Worm (Caenorhabditis elegans) whole organism, young adult: ENCODE results near the gene F41H10.1.

Experiments used
- B0035.1 ChIP-seq: sonication (generic microtip); optimal IDR thresholded peaks from 2 replicates; lab custom pipeline; 2016; ENCODE audit warnings: missing genetic modification characterization, mild to moderate bottlenecking, missing compliant biosample characterization, missing genotype, missing genetic modification reagents
- B0336.3 ChIP-seq: fragments of 200-800 bp; sonication (Bioruptor generic); IDR thresholded peaks from 2 replicates; pipeline ENCODE4 v1.3.6; 2022; ENCODE audit warnings: missing genetic modification characterization, missing compliant biosample characterization
- C06A6.2 ChIP-seq: fragments of 200-800 bp; sonication (Bioruptor generic); conservative IDR thresholded peaks from 2 replicates; pipeline ENCODE4 v1.3.6; 2022; ENCODE audit warnings: missing genetic modification characterization, missing compliant biosample characterization
- F10E7.11 ChIP-seq: sonication (generic microtip); optimal IDR thresholded peaks from 2 replicates; lab custom pipeline; 2017; ENCODE audit warnings: mild to moderate bottlenecking, missing genetic modification characterization, moderate library complexity, missing compliant biosample characterization
- F23B12.7 ChIP-seq: sonication (generic microtip); optimal IDR thresholded peaks from 2 replicates; lab custom pipeline; 2017; ENCODE audit warnings: missing genetic modification characterization, mild to moderate bottlenecking, missing compliant biosample characterization, antibody characterized with exemption, moderate library complexity; ENCODE audit not compliant: insufficient read depth
- F52B5.7 ChIP-seq: sonication (generic microtip); optimal IDR thresholded peaks from 2 replicates; lab custom pipeline; 2016; ENCODE audit warnings: mild to moderate bottlenecking, missing genetic modification characterization, missing compliant biosample characterization
- F55B11.4 ChIP-seq: sonication (generic microtip); optimal IDR thresholded peaks from 2 replicates; lab custom pipeline; 2016; ENCODE audit warnings: missing compliant biosample characterization, missing genetic modification characterization, borderline replicate concordance; ENCODE audit not compliant: insufficient read depth
- Y53G8AR.9 ChIP-seq: fragments of 200-800 bp; sonication (Bioruptor generic); conservative IDR thresholded peaks from 2 replicates; pipeline ENCODE4 v1.3.6; 2022; ENCODE audit warnings: missing genetic modification reagents, missing genetic modification characterization, missing compliant biosample characterization
- Y79H2A.3 ChIP-seq: fragments of 200-800 bp; sonication (Bioruptor generic); conservative IDR thresholded peaks from 2 replicates; pipeline ENCODE4 v1.3.6; 2022; ENCODE audit warnings: missing genetic modification reagents, missing genetic modification characterization, missing compliant biosample characterization
- ZK185.1 ChIP-seq: sonication (generic microtip); optimal IDR thresholded peaks from 2 replicates; lab custom pipeline; 2016; ENCODE audit warnings: mild to moderate bottlenecking, missing genetic modification characterization, missing compliant biosample characterization; ENCODE audit not compliant: poor library complexity, severe bottlenecking
- aptf-2 ChIP-seq: fragments of 200-800 bp; sonication (Bioruptor generic); conservative IDR thresholded peaks from 2 replicates; pipeline ENCODE4 v1.3.6; 2022; ENCODE audit warnings: missing genetic modification reagents, missing genetic modification characterization, missing compliant biosample characterization
- cebp-1 ChIP-seq, 2 experiments: fragments of 200-800 bp in 1 of 2; sonication (Bioruptor generic) in 1 of 2; sonication (generic microtip) in 1 of 2; IDR thresholded peaks in 1 of 2; optimal IDR thresholded peaks in 1 of 2; 2 replicates each; pipeline versions ENCODE4 v1.3.6 to Lab custom; 2017 to 2022; ENCODE audit warnings: missing compliant biosample characterization in 2 of 2, missing genetic modification characterization in 2 of 2, mild to moderate bottlenecking in 1 of 2, missing genetic modification reagents in 1 of 2, moderate library complexity in 1 of 2
- ceh-100 ChIP-seq: fragments of 200-800 bp; sonication (Bioruptor generic); IDR thresholded peaks from 2 replicates; pipeline ENCODE4 v1.3.6; 2022; ENCODE audit warnings: missing genetic modification reagents, missing genetic modification characterization, missing compliant biosample characterization
- efl-1 ChIP-seq: fragments of 150-350 bp; optimal IDR thresholded peaks from 2 replicates; lab custom pipeline; 2014; ENCODE audit warnings: missing biosample characterization, missing genetic modification reagents, missing genetic modification characterization
- lin-54 ChIP-seq: fragments of 200-800 bp; sonication (Bioruptor generic); optimal IDR thresholded peaks from 2 replicates; lab custom pipeline; 2018; ENCODE audit warnings: mild to moderate bottlenecking, missing genetic modification characterization, missing compliant biosample characterization
- lsl-1 ChIP-seq: fragments of 200-800 bp; sonication (Bioruptor generic); optimal IDR thresholded peaks from 2 replicates; lab custom pipeline; 2018; ENCODE audit warnings: mild to moderate bottlenecking, missing genetic modification characterization, moderate library complexity, missing compliant biosample characterization
- mcd-1 ChIP-seq: fragments of 200-800 bp; sonication (Bioruptor generic); IDR thresholded peaks from 2 replicates; pipeline ENCODE4 v1.3.6; 2022; ENCODE audit warnings: missing genetic modification reagents, missing genetic modification characterization, missing compliant biosample characterization
- nfya-2 ChIP-seq: fragments of 200-800 bp; sonication (Bioruptor generic); IDR thresholded peaks from 2 replicates; pipeline ENCODE4 v1.3.6; 2022; ENCODE audit warnings: missing genetic modification reagents, missing genetic modification characterization, missing compliant biosample characterization
- nhr-80 ChIP-seq: sonication (generic microtip); optimal IDR thresholded peaks from 2 replicates; lab custom pipeline; 2016; ENCODE audit warnings: missing genetic modification characterization, missing compliant biosample characterization
- nhr-90 ChIP-seq: sonication (generic microtip); optimal IDR thresholded peaks from 2 replicates; lab custom pipeline; 2016; ENCODE audit warnings: missing genotype, mild to moderate bottlenecking, missing genetic modification characterization, missing compliant biosample characterization
- rcor-1 ChIP-seq: fragments of 200-800 bp; sonication (Bioruptor generic); IDR thresholded peaks from 2 replicates; pipeline ENCODE4 v1.3.6; 2022; ENCODE audit warnings: missing genetic modification reagents, missing genetic modification characterization, missing compliant biosample characterization
- rec-8 ChIP-seq, 2 experiments: sonication (generic microtip); optimal IDR thresholded peaks; 2 replicates each; lab custom pipeline; 2016; ENCODE audit warnings: mild to moderate bottlenecking in 2 of 2, missing genetic modification characterization in 2 of 2, missing genetic modification reagents in 2 of 2, missing genotype in 2 of 2, missing biosample characterization in 1 of 2, missing compliant biosample characterization in 1 of 2, moderate library complexity in 1 of 2
- rpc-1 ChIP-seq, 2 experiments: fragments of 150-350 bp in 1 of 2; sonication (generic microtip) in 1 of 2; optimal IDR thresholded peaks; 2 replicates each; lab custom pipeline; 2014 to 2018; ENCODE audit warnings: missing biosample characterization in 1 of 2, missing genetic modification characterization in 1 of 2, missing genetic modification reagents in 1 of 2, missing genotype in 1 of 2
- sea-2 ChIP-seq: fragments of 200-800 bp; sonication (Bioruptor generic); IDR thresholded peaks from 2 replicates; pipeline ENCODE4 v1.3.6; 2022; ENCODE audit warnings: missing genetic modification characterization, missing compliant biosample characterization
- snpc-1.3 ChIP-seq: sonication (generic microtip); optimal IDR thresholded peaks from 2 replicates; lab custom pipeline; 2017; ENCODE audit warnings: missing genetic modification characterization, mild to moderate bottlenecking, missing compliant biosample characterization, antibody characterized with exemption, moderate library complexity, missing genotype, missing genetic modification reagents; ENCODE audit not compliant: insufficient read depth
- snpc-3.4 ChIP-seq: sonication (generic microtip); optimal IDR thresholded peaks from 2 replicates; lab custom pipeline; 2017; ENCODE audit warnings: missing genetic modification characterization, mild to moderate bottlenecking, missing compliant biosample characterization, antibody characterized with exemption, moderate library complexity, missing genotype, missing genetic modification reagents
- snpc-4 ChIP-seq, 5 experiments: fragments of 150-350 bp in 1 of 5; sonication (generic microtip) in 4 of 5; optimal IDR thresholded peaks; 2 replicates each; lab custom pipeline; 2014 to 2018; ENCODE audit warnings: missing genetic modification characterization in 5 of 5, missing biosample characterization in 3 of 5, antibody characterized with exemption in 2 of 5, mild to moderate bottlenecking in 2 of 5, missing compliant biosample characterization in 2 of 5, missing genotype in 2 of 5, moderate library complexity in 2 of 5, missing genetic modification reagents in 1 of 5
- sptf-2 ChIP-seq: fragments of 200-800 bp; sonication (Bioruptor generic); optimal IDR thresholded peaks from 2 replicates; lab custom pipeline; 2018; ENCODE audit warnings: mild to moderate bottlenecking, missing genetic modification characterization, missing compliant biosample characterization
- tbx-9 ChIP-seq: sonication (generic microtip); optimal IDR thresholded peaks from 2 replicates; lab custom pipeline; 2016; ENCODE audit warnings: borderline replicate concordance, missing genetic modification characterization, inconsistent platforms, missing compliant biosample characterization
- ztf-18 ChIP-seq: sonication (generic microtip); optimal IDR thresholded peaks from 2 replicates; lab custom pipeline; 2016; ENCODE audit warnings: missing genotype, mild to moderate bottlenecking, missing genetic modification characterization, missing compliant biosample characterization
- ztf-26 ChIP-seq: sonication (generic microtip); optimal IDR thresholded peaks from 2 replicates; lab custom pipeline; 2017; ENCODE audit warnings: missing genetic modification characterization, missing compliant biosample characterization

The F41H10.1 gene

ce11 chrIV:5368860-5369259, 13.8 kb upstream of the F41H10.1 start (continued):
- TF ChIP-seq Y53G8AR.9 (GFP tag; lab: Robert Waterston, UW), result no peak
- no peak for TF ChIP-seq rec-8 (tag; optimal IDR thresholded peaks at IDR 0.05; lab: Kevin White, UChicago)
- TF ChIP-seq sea-2 (GFP tag; lab: Robert Waterston, UW), result no peak
- no peak for TF ChIP-seq cebp-1 (GFP tag; IDR thresholded peaks at IDR 0.05; lab: Robert Waterston, UW)
- TF ChIP-seq cebp-1 (tag; optimal IDR thresholded peaks at IDR 0.05; lab: Kevin White, UChicago), result peak; percentile 49
- no peak for TF ChIP-seq ztf-18 (tag; lab: Kevin White, UChicago)
- no peak for TF ChIP-seq snpc-3.4 (tag; lab: Kevin White, UChicago)
- no peak for TF ChIP-seq F52B5.7

ce11 chrIV:5369414-5369813, 13.3 kb upstream of the F41H10.1 start, which contains the start of gene F41H10.3:
Gene F41H10.3 (plus strand): TSS chrIV:5369801.
- TF ChIP-seq nfya-2, result no peak
- 0 out of 2 replicates have a peak, but pooled peaks have one; percentile 31 for TF ChIP-seq mcd-1 (GFP tag; lab: Robert Waterston, UW)
- no peak for TF ChIP-seq ztf-26 (tag; lab: Kevin White, UChicago)

ce11 chrIV:5370914-5371313, 11.8 kb upstream of the F41H10.1 start:
- peak; percentile 14 for TF ChIP-seq rpc-1 (optimal IDR thresholded peaks at IDR 0.05; lab: Kevin White, UChicago)
- no peak for TF ChIP-seq rpc-1 (tag; optimal IDR thresholded peaks at IDR 0.05; lab: Kevin White, UChicago)
- TF ChIP-seq ceh-100, result 0 out of 2 replicates have a peak, but pooled peaks have one; percentile 26
- no peak for TF ChIP-seq aptf-2 (GFP tag; lab: Robert Waterston, UW)
- TF ChIP-seq snpc-1.3 (tag; lab: Kevin White, UChicago), result peak; percentile 18
- TF ChIP-seq efl-1, result peak; percentile 12
- TF ChIP-seq cebp-1 (GFP tag; IDR thresholded peaks at IDR 0.05; lab: Robert Waterston, UW), result no peak
- peak; percentile 6 for TF ChIP-seq cebp-1 (tag; optimal IDR thresholded peaks at IDR 0.05; lab: Kevin White, UChicago)
- TF ChIP-seq lsl-1 (GFP tag; lab: Kevin White, UChicago), result peak; percentile 9
- TF ChIP-seq F10E7.11 (tag; lab: Kevin White, UChicago), result no peak
- TF ChIP-seq snpc-4 (GFP tag; optimal IDR thresholded peaks at IDR 0.05; lab: Kevin White, UChicago), result no peak
- TF ChIP-seq snpc-4 (tag; optimal IDR thresholded peaks at IDR 0.05; lab: Kevin White, UChicago), result peak in 2 of 4 experiments; percentile 65 to 78

- peak; percentile 24 for TF ChIP-seq ZK185.1 (tag; lab: Kevin White, UChicago)
- TF ChIP-seq nhr-80 (tag; lab: Kevin White, UChicago), result peak; percentile 66
- TF ChIP-seq B0035.1 (tag; lab: Kevin White, UChicago), result no peak
- TF ChIP-seq Y79H2A.3 (GFP tag; lab: Robert Waterston, UW), result no peak
- peak; percentile 34 for TF ChIP-seq snpc-1.3 (tag; lab: Kevin White, UChicago)
- TF ChIP-seq nhr-90, result peak; percentile 44
- no peak for TF ChIP-seq B0336.3
- no peak for TF ChIP-seq tbx-9 (tag; lab: Kevin White, UChicago)
- TF ChIP-seq F23B12.7 (tag; lab: Kevin White, UChicago), result peak; percentile 47
- no peak for TF ChIP-seq F55B11.4
- no peak for TF ChIP-seq lin-54
- no peak for TF ChIP-seq rcor-1 (GFP tag; lab: Robert Waterston, UW)
- 0 out of 2 replicates have a peak, but pooled peaks have one; percentile 6 for TF ChIP-seq C06A6.2 (GFP tag; lab: Robert Waterston, UW)
- TF ChIP-seq sptf-2 (GFP tag; lab: Kevin White, UChicago), result no peak
Observed at ce11 chrIV:5374321-5374720, 8.4 kb upstream of the F41H10.1 start.
